Fruit fly (Drosophila melanogaster): ENCODE measurements around the gene CG42395.

The CG42395 gene

dm6 chrX:9578696-9579509, 2.9 kb upstream of the CG42395 start (continued):
- peak; percentile 99 for TF ChIP-seq CG1621 (tag; optimal IDR thresholded peaks at IDR 0.05)
- TF ChIP-seq fd59A (GFP tag; optimal IDR thresholded peaks at IDR 0.05), result peak; percentile 98
- peak; percentile 99 for TF ChIP-seq net (GFP tag; optimal IDR thresholded peaks at IDR 0.05)
- TF ChIP-seq CG8319 (GFP tag; optimal IDR thresholded peaks at IDR 0.05), result peak; percentile 99
- peak; percentile 99 for TF ChIP-seq Ets21C (GFP tag; optimal IDR thresholded peaks at IDR 0.05)
- peak; percentile 99 for TF ChIP-seq dac (GFP tag; optimal IDR thresholded peaks at IDR 0.05)
- peak; percentile 99 for TF ChIP-seq CG7368 (GFP tag; optimal IDR thresholded peaks at IDR 0.05)
- TF ChIP-seq CG31627 (GFP tag; optimal IDR thresholded peaks at IDR 0.05), result peak; percentile 100
- TF ChIP-seq CG15336 (GFP tag; IDR thresholded peaks at IDR 0.05), result peak; percentile 98
- TF ChIP-seq Hr38 (GFP tag; optimal IDR thresholded peaks at IDR 0.05), result peak; percentile 83
- peak; percentile 98 for TF ChIP-seq Gug (GFP tag; IDR thresholded peaks at IDR 0.05)
- TF ChIP-seq acj6 (GFP tag; optimal IDR thresholded peaks at IDR 0.05), result peak; percentile 99
- peak; percentile 99 for TF ChIP-seq CG3032 (tag; optimal IDR thresholded peaks at IDR 0.05)
- peak; percentile 99 for TF ChIP-seq CG4318 (GFP tag; optimal IDR thresholded peaks at IDR 0.05)
- TF ChIP-seq Hr39 (GFP tag; optimal IDR thresholded peaks at IDR 0.05), result peak; percentile 100
- peak; percentile 100 for TF ChIP-seq esn (GFP tag; optimal IDR thresholded peaks at IDR 0.05)
- peak; percentile 100 for TF ChIP-seq Met (GFP tag; optimal IDR thresholded peaks at IDR 0.05)
- peak; percentile 98 for TF ChIP-seq CG9139 (GFP tag; optimal IDR thresholded peaks at IDR 0.05)

- TF ChIP-seq vri (GFP tag; optimal IDR thresholded peaks at IDR 0.05), result peak; percentile 19
- no peak for TF ChIP-seq spab (GFP tag; optimal IDR thresholded peaks at IDR 0.05)
Observed at dm6 chrX:9578014-9578413, 2.0 kb upstream of the CG42395 start.

- TF ChIP-seq CG11902 (GFP tag; optimal IDR thresholded peaks at IDR 0.05) (no peak), CG10631 (GFP tag; optimal IDR thresholded peaks at IDR 0.05) (no peak), CG11294 (GFP tag; IDR thresholded peaks at IDR 0.05) (no peak), CG9139 (GFP tag; optimal IDR thresholded peaks at IDR 0.05) (no peak), Eip78C (GFP tag) (no peak), CG3919 (GFP tag; optimal IDR thresholded peaks at IDR 0.05) (no peak), svp (GFP tag) (no peak), dsx (GFP tag; optimal IDR thresholded peaks at IDR 0.05; ENCODE audit: poor library complexity, severe bottlenecking) (no peak), lz (GFP tag; optimal IDR thresholded peaks at IDR 0.05) (no peak), CG8119 (GFP tag; IDR thresholded peaks at IDR 0.05) (no peak), CG6808 (GFP tag; optimal IDR thresholded peaks at IDR 0.05) (peak; percentile 35), CG6276 (GFP tag; optimal IDR thresholded peaks at IDR 0.05) (peak; percentile 17), CG31627 (GFP tag; optimal IDR thresholded peaks at IDR 0.05) (no peak), vri (GFP tag; optimal IDR thresholded peaks at IDR 0.05) (peak; percentile 24), ss (GFP tag; optimal IDR thresholded peaks at IDR 0.05) (peak; percentile 21 to 63), pdm3 (GFP tag; optimal IDR thresholded peaks at IDR 0.05) (no peak), CG6854 (GFP tag; optimal IDR thresholded peaks at IDR 0.05) (no peak), CG6163 (GFP tag; IDR thresholded peaks at IDR 0.05) (no peak), topi (GFP tag; optimal IDR thresholded peaks at IDR 0.05) (no peak), net (GFP tag; optimal IDR thresholded peaks at IDR 0.05) (no peak), Sox15 (GFP tag; optimal IDR thresholded peaks at IDR 0.05) (no peak)
Observed at dm6 chrX:9577338-9577644, 1.2 kb upstream of the CG42395 start.
